Fruit fly (Drosophila melanogaster) whole organism, embryonic: Measurements from ENCODE around the gene CG43367.

Experiments
- Asciz ChIP-seq: fragments of 200-800 bp; sonication (Bioruptor generic); optimal IDR thresholded peaks from 2 replicates; lab custom pipeline; 2017; ENCODE audit warnings: missing biosample characterization, mild to moderate bottlenecking, missing genetic modification characterization, missing genetic modification reagents
- Atf-2 ChIP-seq: fragments of 200-800 bp; sonication (Bioruptor generic); optimal IDR thresholded peaks from 2 replicates; lab custom pipeline; 2016; ENCODE audit warnings: missing biosample characterization, missing genetic modification characterization
- B-H1 ChIP-seq: fragments of 200-800 bp; sonication (Bioruptor generic); IDR thresholded peaks from 3 replicates; pipeline ENCODE4 v1.3.6; 2022; ENCODE audit warnings: missing biosample characterization, missing genetic modification characterization
- CG10321 ChIP-seq: fragments of 200-800 bp; sonication (Bioruptor generic); IDR thresholded peaks from 2 replicates; pipeline ENCODE4 v1.3.6; 2022; ENCODE audit warnings: missing biosample characterization, missing genetic modification characterization
- CG11247 ChIP-seq: fragments of 200-800 bp; sonication (Bioruptor generic); IDR thresholded peaks from 2 replicates; pipeline ENCODE4 v1.3.6; 2022; ENCODE audit warnings: missing biosample characterization, missing genetic modification characterization
- CG11695 ChIP-seq: fragments of 200-800 bp; sonication (Bioruptor generic); IDR thresholded peaks from 3 replicates; pipeline ENCODE4 v1.3.6; 2022; ENCODE audit warnings: missing biosample characterization, missing genetic modification characterization
- CG11696 ChIP-seq: fragments of 200-800 bp; sonication (Bioruptor generic); IDR thresholded peaks from 2 replicates; pipeline ENCODE4 v1.3.6; 2022; ENCODE audit warnings: missing biosample characterization, missing genetic modification characterization
- CG12391 ChIP-seq: fragments of 200-800 bp; sonication (Bioruptor generic); optimal IDR thresholded peaks from 3 replicates; lab custom pipeline; 2018; ENCODE audit warnings: missing biosample characterization, mild to moderate bottlenecking, missing genetic modification characterization, moderate library complexity
- CG14965 ChIP-seq: fragments of 200-800 bp; sonication (Bioruptor generic); optimal IDR thresholded peaks from 2 replicates; lab custom pipeline; 2016; ENCODE audit warnings: missing biosample characterization, missing genetic modification characterization, borderline replicate concordance
- CG15514 ChIP-seq: fragments of 200-800 bp; sonication (Bioruptor generic); optimal IDR thresholded peaks from 3 replicates; lab custom pipeline; 2017; ENCODE audit warnings: missing biosample characterization, missing genetic modification characterization, mild to moderate bottlenecking, moderate library complexity, missing genetic modification reagents
- CG17568 ChIP-seq: fragments of 200-800 bp; sonication (Bioruptor generic); optimal IDR thresholded peaks from 2 replicates; lab custom pipeline; 2018; ENCODE audit warnings: missing biosample characterization, mild to moderate bottlenecking, missing genetic modification characterization, moderate library complexity
- CG18764 ChIP-seq: fragments of 200-800 bp; sonication (Bioruptor generic); optimal IDR thresholded peaks from 3 replicates; lab custom pipeline; 2016; ENCODE audit warnings: missing biosample characterization, missing genetic modification characterization
- CG30431 ChIP-seq: fragments of 200-800 bp; sonication (Bioruptor generic); optimal IDR thresholded peaks from 2 replicates; lab custom pipeline; 2017; ENCODE audit warnings: missing biosample characterization, missing genetic modification characterization
- CG33213 ChIP-seq: fragments of 200-800 bp; sonication (Bioruptor generic); optimal IDR thresholded peaks from 3 replicates; lab custom pipeline; 2016; ENCODE audit warnings: missing biosample characterization, missing genetic modification characterization
- CG33557 ChIP-seq: fragments of 200-800 bp; sonication (Bioruptor generic); optimal IDR thresholded peaks from 2 replicates; lab custom pipeline; 2019; ENCODE audit warnings: missing biosample characterization, mild to moderate bottlenecking, missing genetic modification characterization, moderate library complexity
- CG3847 ChIP-seq: fragments of 200-800 bp; sonication (Bioruptor generic); IDR thresholded peaks from 2 replicates; pipeline ENCODE4 v1.3.6; 2022; ENCODE audit warnings: missing biosample characterization, missing genetic modification characterization
- CG4820 ChIP-seq: fragments of 200-800 bp; sonication (Bioruptor generic); optimal IDR thresholded peaks from 3 replicates; lab custom pipeline; 2016; ENCODE audit warnings: missing biosample characterization, missing genetic modification characterization
- CG5953 ChIP-seq: fragments of 200-800 bp; sonication (Bioruptor generic); IDR thresholded peaks from 2 replicates; pipeline ENCODE4 v1.3.6; 2022; ENCODE audit warnings: missing biosample characterization, missing genetic modification characterization
- CG7928 ChIP-seq: fragments of 200-800 bp; sonication (Bioruptor generic); optimal IDR thresholded peaks from 2 replicates; lab custom pipeline; 2017; ENCODE audit warnings: missing biosample characterization, mild to moderate bottlenecking, missing genetic modification characterization
- CG7987 ChIP-seq: fragments of 200-800 bp; sonication (Bioruptor generic); optimal IDR thresholded peaks from 2 replicates; lab custom pipeline; 2018; ENCODE audit warnings: missing biosample characterization, mild to moderate bottlenecking, missing genetic modification characterization, moderate library complexity
- CoRest ChIP-seq: fragments of 200-800 bp; sonication (Bioruptor generic); optimal IDR thresholded peaks from 3 replicates; lab custom pipeline; 2018; ENCODE audit warnings: missing biosample characterization, mild to moderate bottlenecking, missing genetic modification characterization, moderate library complexity
- Doc2 ChIP-seq: fragments of 200-800 bp; sonication (Bioruptor generic); IDR thresholded peaks from 2 replicates; pipeline ENCODE4 v1.3.6; 2022; ENCODE audit warnings: missing biosample characterization, missing genetic modification characterization
- Dref ChIP-seq: fragments of 200-800 bp; sonication (Bioruptor generic); IDR thresholded peaks from 2 replicates; pipeline ENCODE4 v1.3.6; 2022; ENCODE audit warnings: missing biosample characterization, missing genetic modification characterization
- Drgx ChIP-seq: fragments of 200-800 bp; sonication (Bioruptor generic); IDR thresholded peaks from 2 replicates; pipeline ENCODE4 v1.3.6; 2022; ENCODE audit warnings: missing biosample characterization, missing genetic modification characterization
- E2f2 ChIP-seq: fragments of 200-800 bp; sonication (Bioruptor generic); IDR thresholded peaks from 2 replicates; pipeline ENCODE4 v1.3.6; 2022; ENCODE audit warnings: missing biosample characterization, missing genetic modification characterization
- GATAe ChIP-seq: fragments of 200-800 bp; sonication (Bioruptor generic); conservative IDR thresholded peaks from 2 replicates; pipeline ENCODE4 v1.3.6; 2022; ENCODE audit warnings: missing biosample characterization, missing genetic modification characterization
- HLH54F ChIP-seq: fragments of 200-800 bp; sonication (Bioruptor generic); optimal IDR thresholded peaks from 3 replicates; lab custom pipeline; 2016; ENCODE audit warnings: missing biosample characterization, missing genetic modification characterization
- NK7.1 ChIP-seq: fragments of 200-800 bp; sonication (Bioruptor generic); optimal IDR thresholded peaks from 3 replicates; lab custom pipeline; 2016; ENCODE audit warnings: missing biosample characterization, missing genetic modification characterization
- Nf-YB ChIP-seq: fragments of 200-800 bp; sonication (Bioruptor generic); optimal IDR thresholded peaks from 3 replicates; lab custom pipeline; 2019; ENCODE audit warnings: missing biosample characterization, mild to moderate bottlenecking, missing genetic modification characterization, moderate library complexity
- Oaz ChIP-seq: fragments of 200-800 bp; sonication (Bioruptor generic); IDR thresholded peaks from 2 replicates; pipeline ENCODE4 v1.3.6; 2022; ENCODE audit warnings: missing biosample characterization, missing genetic modification characterization
- Pdp1 ChIP-seq, 2 experiments: fragments of 200-800 bp; sonication (Bioruptor generic); optimal IDR thresholded peaks; 3 replicates each; lab custom pipeline; 2016; ENCODE audit warnings: missing biosample characterization in 2 of 2, missing genetic modification characterization in 2 of 2, mild to moderate bottlenecking in 1 of 2, moderate library complexity in 1 of 2
- Rfx ChIP-seq: fragments of 200-800 bp; sonication (Bioruptor generic); IDR thresholded peaks from 2 replicates; pipeline ENCODE4 v1.3.6; 2022; ENCODE audit warnings: missing biosample characterization, missing genetic modification characterization
- Side ChIP-seq: fragments of 200-800 bp; sonication (Bioruptor generic); optimal IDR thresholded peaks from 2 replicates; lab custom pipeline; 2016; ENCODE audit warnings: missing biosample characterization, missing genetic modification characterization
- Sin3A ChIP-seq: fragments of >200 bp; optimal IDR thresholded peaks from 2 replicates; lab custom pipeline; 2018
- TFAM ChIP-seq: fragments of 200-800 bp; sonication (Bioruptor generic); optimal IDR thresholded peaks from 2 replicates; lab custom pipeline; 2017; ENCODE audit warnings: missing biosample characterization, missing genetic modification characterization, inconsistent platforms
- abd-A ChIP-seq: fragments of 200-800 bp; sonication (Bioruptor generic); optimal IDR thresholded peaks from 3 replicates; lab custom pipeline; 2019; ENCODE audit warnings: missing biosample characterization, mild to moderate bottlenecking, missing genetic modification characterization, moderate library complexity
- ac ChIP-seq: fragments of 200-800 bp; sonication (Bioruptor generic); optimal IDR thresholded peaks from 3 replicates; lab custom pipeline; 2017; ENCODE audit warnings: missing biosample characterization, mild to moderate bottlenecking, missing genetic modification characterization
- chif ChIP-seq, 2 experiments: fragments of 200-800 bp; sonication (Bioruptor generic); optimal IDR thresholded peaks; 3 replicates each; lab custom pipeline; 2016; ENCODE audit warnings: missing biosample characterization in 2 of 2, missing genetic modification characterization in 2 of 2
- dpn ChIP-seq, 2 experiments: fragments of 200-800 bp; sonication (Bioruptor generic); optimal IDR thresholded peaks; 3 replicates each; lab custom pipeline; 2016; ENCODE audit warnings: missing biosample characterization in 2 of 2, missing genetic modification characterization in 2 of 2
- exex ChIP-seq: fragments of 200-800 bp; sonication (Bioruptor generic); optimal IDR thresholded peaks from 4 replicates; lab custom pipeline; 2018; ENCODE audit warnings: missing biosample characterization, mild to moderate bottlenecking, missing genetic modification characterization, moderate library complexity
- fd3F ChIP-seq: fragments of 200-800 bp; sonication (Bioruptor generic); optimal IDR thresholded peaks from 2 replicates; lab custom pipeline; 2018; ENCODE audit warnings: missing biosample characterization, mild to moderate bottlenecking, missing genetic modification characterization, moderate library complexity
- ftz-f1 ChIP-seq: fragments of 200-800 bp; sonication (Bioruptor generic); optimal IDR thresholded peaks from 2 replicates; lab custom pipeline; 2016; ENCODE audit warnings: missing biosample characterization, missing genetic modification characterization
- lov ChIP-seq, 2 experiments: fragments of 200-800 bp in 1 of 2; fragments of >200 bp in 1 of 2; sonication (Bioruptor generic) in 1 of 2; IDR thresholded peaks in 1 of 2; optimal IDR thresholded peaks in 1 of 2; 2 replicates in 1 of 2; 3 replicates in 1 of 2; pipeline versions ENCODE4 v1.3.6 to Lab custom; 2017 to 2022; ENCODE audit warnings: missing biosample characterization in 1 of 2, missing genetic modification characterization in 1 of 2
- nau ChIP-seq: fragments of 200-800 bp; sonication (Bioruptor generic); optimal IDR thresholded peaks from 3 replicates; lab custom pipeline; 2017; ENCODE audit warnings: missing biosample characterization, mild to moderate bottlenecking, missing genetic modification characterization, missing genetic modification reagents
- p53 ChIP-seq: fragments of 200-800 bp; sonication (Bioruptor generic); optimal IDR thresholded peaks from 2 replicates; lab custom pipeline; 2016; ENCODE audit warnings: missing biosample characterization, missing genetic modification characterization
- pita ChIP-seq: fragments of 200-800 bp; sonication (Bioruptor generic); optimal IDR thresholded peaks from 2 replicates; lab custom pipeline; 2017; ENCODE audit warnings: missing biosample characterization, mild to moderate bottlenecking, missing genetic modification characterization
- trh ChIP-seq: fragments of 200-800 bp; sonication (Bioruptor generic); optimal IDR thresholded peaks from 2 replicates; lab custom pipeline; 2016; ENCODE audit warnings: missing biosample characterization, missing genetic modification characterization
- vfl ChIP-seq: fragments of 200-800 bp; sonication (Bioruptor generic); optimal IDR thresholded peaks from 2 replicates; lab custom pipeline; 2016; ENCODE audit warnings: missing biosample characterization, missing genetic modification characterization
- zen ChIP-seq: fragments of 200-800 bp; sonication (Bioruptor generic); optimal IDR thresholded peaks from 3 replicates; lab custom pipeline; 2018; ENCODE audit warnings: missing biosample characterization, mild to moderate bottlenecking, missing genetic modification characterization, moderate library complexity
- zfh1 ChIP-seq: fragments of 200-800 bp; sonication (Bioruptor generic); IDR thresholded peaks from 3 replicates; pipeline ENCODE4 v1.3.6; 2022; ENCODE audit warnings: missing biosample characterization, missing genetic modification characterization

CG43367 gene

DNA sequence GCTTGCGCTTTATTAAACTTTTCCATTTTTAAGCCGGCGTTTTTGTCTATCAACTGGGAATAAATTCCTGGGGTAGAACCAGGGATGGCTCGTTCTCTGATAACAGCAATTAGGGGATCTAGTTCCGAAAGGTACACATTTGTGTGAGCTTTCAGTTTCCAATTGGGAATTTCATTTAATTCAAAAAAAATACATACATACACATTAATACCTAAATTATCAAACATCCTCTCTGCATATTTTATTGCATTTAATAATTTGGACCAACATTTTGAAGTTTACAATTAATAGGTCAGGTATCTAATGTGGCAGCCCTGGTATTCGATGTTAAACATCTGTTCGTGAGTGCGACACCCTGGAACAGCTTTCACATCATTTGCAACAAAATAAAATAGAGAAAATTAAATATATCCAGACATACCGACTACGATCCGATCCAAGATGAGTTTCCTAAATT lies 65.3 kb downstream of the CG43367 start, which contains the start of the genes CG15011 and CG1309 (continued):
- no peak for TF ChIP-seq CG14965 (GFP tag; lab: Kevin White, UChicago)
- TF ChIP-seq CG11247 (GFP tag; lab: Robert Waterston, UW): peak; percentile 56; the same call in 1 of the 2 replicates
- peak; percentile 12 for TF ChIP-seq ac (GFP tag; lab: Kevin White, UChicago)
- peak; percentile 75 for TF ChIP-seq vfl (GFP tag; lab: Kevin White, UChicago)
- peak; percentile 77 for TF ChIP-seq CG3847 (GFP tag; lab: Robert Waterston, UW)
- peak; percentile 82; the same call in 1 of the 2 replicates for TF ChIP-seq Rfx (GFP tag; lab: Robert Waterston, UW)
- TF ChIP-seq Oaz (GFP tag; lab: Robert Waterston, UW): 0 out of 2 replicates have a peak, but pooled peaks have one; percentile 34
- peak; percentile 73 for TF ChIP-seq CG11695 (GFP tag; lab: Robert Waterston, UW)
- peak; percentile 82 to 88 for TF ChIP-seq Pdp1 (GFP tag; optimal IDR thresholded peaks at IDR 0.05; lab: Kevin White, UChicago)
- TF ChIP-seq B-H1 (GFP tag; lab: Robert Waterston, UW): peak; percentile 23; the same call in 1 of the 3 replicates
- TF ChIP-seq HLH54F: peak; percentile 90
- peak; percentile 17 for TF ChIP-seq TFAM (GFP tag; lab: Kevin White, UChicago)
- TF ChIP-seq CoRest (tag; lab: Kevin White, UChicago): peak; percentile 92
- TF ChIP-seq Doc2 (GFP tag; lab: Robert Waterston, UW): no peak
- peak; percentile 43; the same call in 1 of the 2 replicates for TF ChIP-seq E2f2 (GFP tag; lab: Robert Waterston, UW)
- peak; percentile 79 for TF ChIP-seq NK7.1 (GFP tag; lab: Kevin White, UChicago)
- no peak for TF ChIP-seq CG17568
- peak; percentile 85 to 88 for TF ChIP-seq dpn (GFP tag; optimal IDR thresholded peaks at IDR 0.05; lab: Kevin White, UChicago)
- TF ChIP-seq CG18764 (GFP tag; lab: Kevin White, UChicago): peak; percentile 75
- no peak for TF ChIP-seq ftz-f1 (GFP tag; lab: Kevin White, UChicago)
- TF ChIP-seq CG7987: peak; percentile 45
- peak; percentile 79 to 90 for TF ChIP-seq chif (GFP tag; optimal IDR thresholded peaks at IDR 0.05; lab: Kevin White, UChicago)
- TF ChIP-seq CG33213 (GFP tag; lab: Kevin White, UChicago): peak; percentile 75
- peak; percentile 84 for TF ChIP-seq exex (tag; lab: Kevin White, UChicago)
- peak; percentile 80 for TF ChIP-seq Side (GFP tag; lab: Kevin White, UChicago)
- peak; percentile 72 for TF ChIP-seq trh (GFP tag; lab: Kevin White, UChicago)
- TF ChIP-seq Drgx (GFP tag; lab: Robert Waterston, UW): peak; percentile 75
- peak; percentile 85 for TF ChIP-seq abd-A (tag; lab: Kevin White, UChicago)
- peak; percentile 85 for TF ChIP-seq zen
- peak; percentile 66 for TF ChIP-seq GATAe (GFP tag; lab: Robert Waterston, UW)
- peak; percentile 71 for TF ChIP-seq Sin3A (lab: Kevin White, UChicago)
- peak; percentile 81 for TF ChIP-seq CG4820 (GFP tag; lab: Kevin White, UChicago)
- no peak for TF ChIP-seq lov (optimal IDR thresholded peaks at IDR 0.05; lab: Kevin White, UChicago)
- TF ChIP-seq lov (GFP tag; IDR thresholded peaks at IDR 0.05; lab: Robert Waterston, UW): 0 out of 3 replicates have a peak, but pooled peaks have one; percentile 21
- TF ChIP-seq CG33557 (GFP tag; lab: Kevin White, UChicago): peak; percentile 86
- TF ChIP-seq fd3F (GFP tag; lab: Kevin White, UChicago): peak; percentile 73
- 0 out of 2 replicates have a peak, but pooled peaks have one; percentile 6 for TF ChIP-seq CG10321 (GFP tag; lab: Robert Waterston, UW)
- TF ChIP-seq pita (GFP tag; lab: Kevin White, UChicago): no peak
- peak; percentile 79; the same call in 2 of the 3 replicates for TF ChIP-seq zfh1 (GFP tag; lab: Robert Waterston, UW)
- TF ChIP-seq nau (GFP tag; lab: Kevin White, UChicago): no peak
- TF ChIP-seq CG7928: peak; percentile 100
- TF ChIP-seq CG11696 (GFP tag; lab: Robert Waterston, UW): no peak
- peak; percentile 84 for TF ChIP-seq Atf-2 (GFP tag; lab: Kevin White, UChicago)
- peak; percentile 66 for TF ChIP-seq Nf-YB (GFP tag; lab: Kevin White, UChicago)
- TF ChIP-seq Asciz (GFP tag; lab: Kevin White, UChicago): peak; percentile 56
- peak; percentile 40 for TF ChIP-seq CG30431
- no peak for TF ChIP-seq CG5953 (GFP tag; lab: Robert Waterston, UW)
- TF ChIP-seq p53 (GFP tag; lab: Kevin White, UChicago): peak; percentile 53
- TF ChIP-seq CG12391 (tag; lab: Kevin White, UChicago): peak; percentile 93
- peak; percentile 100 for TF ChIP-seq CG15514 (GFP tag; lab: Kevin White, UChicago)
- no peak for TF ChIP-seq Dref (GFP tag; lab: Robert Waterston, UW)
